Fruit fly (Drosophila melanogaster) whole organism: ENCODE measurements around the gene DIP-theta.

Source experiments
- CG8478 ChIP-seq: fragments of >200 bp; optimal IDR thresholded peaks from 2 replicates; lab custom pipeline; 2018; ENCODE audit warnings: inconsistent platforms
- EcR ChIP-seq, 2 experiments: fragments of >200 bp; optimal IDR thresholded peaks; 2 replicates each; lab custom pipeline; 2017; ENCODE audit warnings: missing biosample characterization in 2 of 2, missing genetic modification characterization in 2 of 2, missing genetic modification reagents in 2 of 2
- psq ChIP-seq: fragments of >200 bp; optimal IDR thresholded peaks from 2 replicates; lab custom pipeline; 2017
- usp ChIP-seq: fragments of >200 bp; optimal IDR thresholded peaks from 2 replicates; lab custom pipeline; 2017; ENCODE audit warnings: missing biosample characterization, missing genetic modification characterization, mixed read lengths

DNA sequence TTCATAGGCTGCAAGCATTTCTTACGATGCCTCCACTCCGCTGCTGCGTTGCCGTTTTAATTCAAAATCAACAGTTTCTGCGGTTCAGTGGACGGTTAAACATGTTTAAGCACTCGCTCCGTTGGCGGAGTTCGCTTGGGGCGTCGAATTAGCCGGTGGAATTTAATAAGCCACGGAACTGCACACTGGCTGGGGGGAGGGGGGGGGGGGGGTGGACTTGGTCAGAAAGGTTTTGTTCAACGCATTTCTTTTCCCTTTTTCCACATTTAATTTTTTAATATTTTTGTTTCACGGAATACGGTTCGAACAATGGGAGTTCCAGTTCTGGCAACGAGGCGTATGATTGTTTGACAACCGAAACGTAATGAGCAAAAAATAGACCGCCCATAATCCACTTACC lies 47.7 kb downstream of the DIP-theta start:
- TF ChIP-seq psq (lab: Kevin White, UChicago) (no peak), EcR (GFP tag; optimal IDR thresholded peaks at IDR 0.05; lab: Kevin White, UChicago) (no peak), CG8478 (no peak), usp (GFP tag; lab: Kevin White, UChicago) (no peak)
